Fruit fly (Drosophila melanogaster): ENCODE measurements around the gene Glut4EF.

- TF ChIP-seq CG31627 (GFP tag; optimal IDR thresholded peaks at IDR 0.05) (no peak), CG6163 (GFP tag; IDR thresholded peaks at IDR 0.05) (no peak; the same call in 2 of the 3 replicates), Hr39 (GFP tag; optimal IDR thresholded peaks at IDR 0.05) (no peak), CG34406 (GFP tag; optimal IDR thresholded peaks at IDR 0.05) (no peak), CG6854 (GFP tag; optimal IDR thresholded peaks at IDR 0.05) (peak; percentile 30), CG3919 (GFP tag; optimal IDR thresholded peaks at IDR 0.05) (no peak)
Measured at dm6 chr3R:9886341-9886959, 12.0 kb downstream of the Glut4EF start.

Data from whole organism, prepupa.